Worm (Caenorhabditis elegans) whole organism, midembryonic: ENCODE measurements around the gene pfd-2.

Source experiments
- T22C8.4 ChIP-seq: fragments of 200-800 bp; sonication (Bioruptor generic); IDR thresholded peaks from 2 replicates; pipeline ENCODE4 v1.3.6; 2022; ENCODE audit warnings: missing genetic modification characterization, missing compliant biosample characterization
- cog-1 ChIP-seq: sonication (generic microtip); optimal IDR thresholded peaks from 2 replicates; lab custom pipeline; 2016; ENCODE audit warnings: missing genetic modification characterization, missing compliant biosample characterization
- flt-1 ChIP-seq: fragments of 200-800 bp; sonication (Bioruptor generic); IDR thresholded peaks from 2 replicates; pipeline ENCODE4 v1.3.6; 2022; ENCODE audit warnings: missing genetic modification characterization, missing compliant biosample characterization
- klf-2 ChIP-seq: fragments of 200-800 bp; sonication (Bioruptor generic); conservative IDR thresholded peaks from 2 replicates; pipeline ENCODE4 v1.3.6; 2022; ENCODE audit warnings: missing genetic modification reagents, missing genetic modification characterization, missing compliant biosample characterization
- med-1 ChIP-seq: sonication (generic microtip); optimal IDR thresholded peaks from 2 replicates; lab custom pipeline; 2017; ENCODE audit warnings: missing genetic modification characterization, mild to moderate bottlenecking, missing compliant biosample characterization, antibody characterized with exemption, missing genetic modification reagents; ENCODE audit not compliant: insufficient read depth
- ref-1 ChIP-seq: fragments of 200-800 bp; sonication (Bioruptor generic); conservative IDR thresholded peaks from 2 replicates; pipeline ENCODE4 v1.3.6; 2022; ENCODE audit warnings: missing genetic modification reagents, missing genetic modification characterization, missing compliant biosample characterization
- tab-1 ChIP-seq: fragments of 200-800 bp; sonication (Bioruptor generic); IDR thresholded peaks from 2 replicates; pipeline ENCODE4 v1.3.6; 2022; ENCODE audit warnings: missing genetic modification characterization, missing compliant biosample characterization
- ztf-29 ChIP-seq: fragments of 200-800 bp; sonication (Bioruptor generic); IDR thresholded peaks from 2 replicates; pipeline ENCODE4 v1.3.6; 2022; ENCODE audit warnings: missing genetic modification reagents, missing genetic modification characterization, missing compliant biosample characterization

DNA sequence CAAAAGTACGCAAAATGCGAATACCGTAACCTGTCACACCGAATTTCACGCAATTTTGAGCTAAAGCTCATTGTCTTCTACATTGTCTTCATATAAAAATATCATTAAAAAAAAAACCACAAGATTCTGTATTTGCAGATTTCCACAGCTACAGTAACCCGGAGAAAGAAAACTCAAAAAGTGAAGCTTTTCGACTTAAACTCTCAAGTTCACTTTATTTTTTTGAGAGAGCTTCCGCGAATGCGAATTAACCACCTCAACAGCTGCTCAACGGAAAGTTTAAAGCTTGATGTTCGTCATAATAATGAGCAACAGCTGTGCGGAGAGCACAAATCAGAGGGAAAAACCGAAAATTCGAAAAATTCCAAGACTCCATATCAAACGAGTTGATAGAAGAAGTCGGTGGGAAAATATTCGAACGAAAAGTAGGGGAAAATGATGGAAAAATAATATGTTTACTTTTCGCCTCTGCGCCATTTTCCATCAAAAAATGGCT, 33.4 kb upstream of the pfd-2 start:
- TF ChIP-seq ztf-29 (no peak), T22C8.4 (GFP tag; lab: Robert Waterston, UW) (no peak), flt-1 (GFP tag; lab: Robert Waterston, UW) (no peak), tab-1 (GFP tag; lab: Robert Waterston, UW) (no peak), klf-2 (GFP tag; lab: Robert Waterston, UW) (no peak), med-1 (GFP tag; lab: Kevin White, UChicago) (no peak), cog-1 (tag; lab: Kevin White, UChicago) (no peak), ref-1 (GFP tag; lab: Robert Waterston, UW) (no peak)
